Worm (Caenorhabditis elegans): ENCODE data around the gene ptr-18.
"Not testable (repeated sequence)": the region's sequence is repeated elsewhere in the genome, so short reads cannot be mapped to it uniquely, and the experiment has no call there.

Gene ptr-18

DNA sequence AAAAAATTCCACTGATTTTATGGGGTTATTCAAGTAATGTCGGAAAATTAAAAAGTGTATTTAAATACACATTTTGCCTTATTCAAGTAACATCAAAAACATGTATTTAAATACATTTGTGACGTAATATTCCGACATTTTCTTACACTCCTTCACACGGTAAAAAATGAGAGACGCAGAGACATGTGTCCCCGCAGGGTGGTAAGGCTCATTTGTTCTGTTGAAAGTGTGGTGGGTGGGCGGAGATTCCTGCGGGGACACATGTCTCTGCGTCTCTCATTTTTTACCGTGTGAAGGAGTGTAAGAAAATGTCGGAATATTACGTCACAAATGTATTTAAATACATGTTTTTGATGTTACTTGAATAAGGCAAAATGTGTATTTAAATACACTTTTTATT lies 51.0 kb downstream of the ptr-18 start (continued):
- TF ChIP-seq php-3 (GFP tag; IDR thresholded peaks at IDR 0.05) (peak; percentile 81), rbr-2 (tag; optimal IDR thresholded peaks at IDR 0.05) (peak; percentile 70), dmd-8 (GFP tag; IDR thresholded peaks at IDR 0.05) (peak; percentile 65; the same call in 1 of the 2 replicates), mes-2 (tag; optimal IDR thresholded peaks at IDR 0.05; ENCODE audit: poor library complexity, severe bottlenecking) (peak; percentile 69), tra-1 (GFP tag; IDR thresholded peaks at IDR 0.05) (peak; percentile 88; the same call in 1 of the 2 replicates), dmd-9 (GFP tag; IDR thresholded peaks at IDR 0.05) (peak; percentile 92), mdt-29 (GFP tag; IDR thresholded peaks at IDR 0.05) (peak; percentile 85), lin-1 (GFP tag; IDR thresholded peaks at IDR 0.05) (peak; percentile 89), dve-1 (tag; optimal IDR thresholded peaks at IDR 0.05; ENCODE audit: insufficient read depth) (peak; percentile 63), ctbp-1 (GFP tag; IDR thresholded peaks at IDR 0.05) (peak; percentile 90), pha-4 (GFP tag; IDR thresholded peaks at IDR 0.05) (peak; percentile 94), Y75B8A.6 (GFP tag; IDR thresholded peaks at IDR 0.05) (0 out of 2 replicates have a peak, but pooled peaks have one; percentile 41), lsy-2 (tag; optimal IDR thresholded peaks at IDR 0.05) (peak; percentile 2 to 60), lin-29 (GFP tag; IDR thresholded peaks at IDR 0.05) (peak; percentile 91), lim-7 (GFP tag; IDR thresholded peaks at IDR 0.05) (0 out of 2 replicates have a peak, but pooled peaks have one; percentile 37), spr-1 (tag; optimal IDR thresholded peaks at IDR 0.05) (peak; percentile 6), D1046.2 (GFP tag; IDR thresholded peaks at IDR 0.05) (peak; percentile 60; the same call in 1 of the 2 replicates), zip-11 (GFP tag; IDR thresholded peaks at IDR 0.05) (0 out of 2 replicates have a peak, but pooled peaks have one; percentile 25), egl-43 (GFP tag; IDR thresholded peaks at IDR 0.05) (peak; percentile 84), duxl-1 (tag; optimal IDR thresholded peaks at IDR 0.05; ENCODE audit: poor library complexity) (peak; percentile 9), T26A8.4 (GFP tag; IDR thresholded peaks at IDR 0.05) (peak; percentile 97), unc-62 (GFP tag; optimal IDR thresholded peaks at IDR 0.05 in 1 of 2) (peak in 1 of 2 experiments; percentile 16), dmd-6 (GFP tag; IDR thresholded peaks at IDR 0.05) (peak; percentile 96), nhr-48 (tag; optimal IDR thresholded peaks at IDR 0.05) (peak; percentile 21), mep-1 (tag; optimal IDR thresholded peaks at IDR 0.05) (peak; percentile 50), snpc-1.2 (GFP tag; IDR thresholded peaks at IDR 0.05) (0 out of 2 replicates have a peak, but pooled peaks have one; percentile 25), F37D6.2 (tag; optimal IDR thresholded peaks at IDR 0.05) (peak; percentile 64), vab-7 (GFP tag; IDR thresholded peaks at IDR 0.05) (peak; percentile 69; the same call in 1 of the 2 replicates), mxl-2 (GFP tag; conservative IDR thresholded peaks at IDR 0.05) (peak; percentile 65), ZK337.2 (GFP tag; IDR thresholded peaks at IDR 0.05) (peak; percentile 50; the same call in 1 of the 2 replicates), saeg-2 (GFP tag; IDR thresholded peaks at IDR 0.05) (peak; percentile 75; the same call in 1 of the 2 replicates), zfp-3 (GFP tag; conservative IDR thresholded peaks at IDR 0.05) (peak; percentile 90)
- TF ChIP-seq pha-4, unc-62 (tag; optimal IDR thresholded peaks at IDR 0.05): not testable (repeated sequence)

DNA sequence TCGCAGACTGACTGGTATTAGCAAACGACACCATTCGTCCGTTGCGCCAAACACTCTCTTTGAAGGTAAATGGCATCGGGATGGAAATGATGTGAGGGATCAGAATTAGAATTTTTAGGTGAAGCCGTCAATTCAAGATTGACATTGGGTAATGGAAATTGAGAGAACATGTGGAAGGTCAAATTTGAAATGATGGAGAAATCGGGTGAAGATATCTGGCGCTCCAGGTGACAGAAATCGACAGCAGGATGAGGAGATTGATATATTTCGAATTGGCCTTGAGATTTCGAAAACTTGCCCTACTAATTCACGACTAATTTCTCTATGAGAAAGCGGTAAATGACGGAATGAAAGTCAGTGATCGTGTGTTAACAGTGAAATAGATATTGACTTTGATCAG lies 57.2 kb downstream of the ptr-18 start:
- TF ChIP-seq Y105C5A.15 (GFP tag; IDR thresholded peaks at IDR 0.05) (no peak), unc-62 (GFP tag; optimal IDR thresholded peaks at IDR 0.05 in 1 of 2) (peak in 1 of 2 experiments; percentile 97), unc-62 (tag; optimal IDR thresholded peaks at IDR 0.05) (no peak), dmd-8 (GFP tag; IDR thresholded peaks at IDR 0.05) (no peak), ama-1 (optimal IDR thresholded peaks at IDR 0.05) (no peak)

DNA sequence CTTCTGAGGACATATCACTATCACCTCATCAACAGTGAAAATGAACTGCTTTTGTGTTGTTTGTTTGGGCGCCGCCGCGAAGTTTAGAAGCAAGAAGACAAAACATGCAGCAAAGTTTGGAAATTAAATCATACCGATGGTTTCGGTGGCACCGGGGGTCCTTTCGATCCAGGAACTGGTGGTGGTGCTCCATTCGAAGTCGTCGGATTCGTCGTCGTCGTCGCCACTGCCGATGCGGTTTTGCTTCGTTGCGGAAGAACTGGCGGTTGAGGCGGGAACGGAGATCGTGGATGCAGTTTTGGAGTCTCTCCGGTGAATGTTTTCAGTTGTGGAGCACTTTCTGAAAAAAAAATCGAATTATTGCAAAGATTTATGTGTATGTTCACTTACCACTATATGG lies 58.2 kb downstream of the ptr-18 start:
- TF ChIP-seq T26A8.4 (GFP tag; IDR thresholded peaks at IDR 0.05) (no peak), set-16 (GFP tag; IDR thresholded peaks at IDR 0.05) (peak; percentile 57)
